Worm (Caenorhabditis elegans): ENCODE measurements around the gene mdf-2.

mdf-2 gene

DNA sequence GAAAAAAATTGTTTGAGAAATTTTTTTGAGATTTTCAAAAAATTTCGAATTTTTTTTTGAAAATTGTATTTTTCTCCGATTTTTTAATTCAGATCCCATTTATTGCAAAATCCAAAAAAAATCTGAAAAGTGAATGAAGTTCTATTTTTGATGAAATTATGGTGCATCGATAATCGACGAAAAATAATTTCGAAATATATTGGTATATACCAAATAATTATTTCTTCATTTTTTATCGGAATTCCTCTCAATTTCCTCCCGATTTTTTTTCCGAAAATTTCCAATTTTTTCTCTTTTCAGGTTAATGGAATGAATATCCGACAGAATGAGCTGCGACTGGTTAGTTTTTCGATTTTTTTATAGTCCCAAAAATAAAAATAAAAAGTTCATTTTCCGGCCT, 40.1 kb downstream of the mdf-2 start, which contains the start of gene epg-9:
Gene epg-9, plus strand, starts transcription at position 301 of the 400 bp plus-strand sequence.
- no peak for TF ChIP-seq R02D3.7 (tag; optimal IDR thresholded peaks at IDR 0.05)
- peak; percentile 16 for TF ChIP-seq hmg-11 (tag; optimal IDR thresholded peaks at IDR 0.05)

DNA sequence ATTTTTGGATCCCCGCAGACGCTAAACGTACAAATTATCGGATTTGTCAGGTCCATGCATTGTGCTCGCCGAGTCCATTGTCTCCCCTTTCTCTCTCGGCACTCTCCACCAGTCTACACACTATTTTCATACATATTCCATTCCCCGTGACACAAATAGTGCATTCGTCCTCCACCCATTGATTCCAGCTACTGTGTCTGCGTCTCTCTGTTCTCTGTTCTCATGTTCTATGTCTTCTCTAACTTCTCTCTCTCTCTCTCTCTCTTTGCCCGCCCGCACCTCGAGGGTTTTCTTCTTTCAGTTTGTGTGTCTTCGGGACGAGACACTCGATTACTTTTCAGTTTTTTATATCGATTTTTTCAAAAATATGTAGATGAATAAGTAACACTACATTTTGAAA, 41.3 kb downstream of the mdf-2 start:
- peak; percentile 49 for TF ChIP-seq nhr-43 (tag; optimal IDR thresholded peaks at IDR 0.05; ENCODE audit: poor library complexity, severe bottlenecking)
- no peak for TF ChIP-seq nhr-237 (tag; optimal IDR thresholded peaks at IDR 0.05)
- TF ChIP-seq nhr-12 (tag; optimal IDR thresholded peaks at IDR 0.05) = no peak
- no peak for TF ChIP-seq eor-1 (tag; optimal IDR thresholded peaks at IDR 0.05)
- TF ChIP-seq ceh-9 (tag; optimal IDR thresholded peaks at IDR 0.05) = no peak
- TF ChIP-seq ceh-82 (tag; optimal IDR thresholded peaks at IDR 0.05) = peak; percentile 23
- TF ChIP-seq zag-1 (tag; optimal IDR thresholded peaks at IDR 0.05) = no peak
- TF ChIP-seq lin-39 (tag; optimal IDR thresholded peaks at IDR 0.05) = peak; percentile 64
- TF ChIP-seq ztf-11 (tag; optimal IDR thresholded peaks at IDR 0.05) = no peak
- TF ChIP-seq fos-1 (tag; optimal IDR thresholded peaks at IDR 0.05) = peak; percentile 45
- TF ChIP-seq mdl-1 (tag; optimal IDR thresholded peaks at IDR 0.05) = peak; percentile 42
- peak; percentile 87 for TF ChIP-seq ceh-28 (tag; optimal IDR thresholded peaks at IDR 0.05)
- peak; percentile 76 for TF ChIP-seq pqm-1 (tag; optimal IDR thresholded peaks at IDR 0.05)
- TF ChIP-seq jun-1 (tag; optimal IDR thresholded peaks at IDR 0.05) = peak; percentile 87
- TF ChIP-seq tbx-2 (tag; optimal IDR thresholded peaks at IDR 0.05) = peak; percentile 44
- TF ChIP-seq lin-15B (tag; optimal IDR thresholded peaks at IDR 0.05) = peak; percentile 79
- TF ChIP-seq mml-1 (tag; optimal IDR thresholded peaks at IDR 0.05) = no peak
- no peak for TF ChIP-seq unc-39 (tag; optimal IDR thresholded peaks at IDR 0.05)
- TF ChIP-seq elt-2 (tag; optimal IDR thresholded peaks at IDR 0.05) = peak; percentile 64
- peak; percentile 27 for TF ChIP-seq skn-1 (tag; optimal IDR thresholded peaks at IDR 0.05)
- peak; percentile 51 for TF ChIP-seq R02D3.7 (tag; optimal IDR thresholded peaks at IDR 0.05)
- no peak for TF ChIP-seq elt-3 (tag; optimal IDR thresholded peaks at IDR 0.05)
- no peak for TF ChIP-seq egl-27 (tag; optimal IDR thresholded peaks at IDR 0.05)
- TF ChIP-seq nfya-1 (tag; optimal IDR thresholded peaks at IDR 0.05; ENCODE audit: insufficient read depth) = peak; percentile 94
- peak; percentile 68 for TF ChIP-seq fkh-10 (GFP tag; optimal IDR thresholded peaks at IDR 0.05)
- TF ChIP-seq nhr-25 (tag; optimal IDR thresholded peaks at IDR 0.05) = peak; percentile 86
- TF ChIP-seq egl-5 (tag; optimal IDR thresholded peaks at IDR 0.05) = peak; percentile 67
- TF ChIP-seq nhr-11 (tag; optimal IDR thresholded peaks at IDR 0.05) = peak; percentile 1
- peak; percentile 95 for TF ChIP-seq pha-4 (tag; optimal IDR thresholded peaks at IDR 0.05)
- TF ChIP-seq nhr-23 (tag; optimal IDR thresholded peaks at IDR 0.05) = peak; percentile 76
- no peak for TF ChIP-seq nhr-76 (tag; optimal IDR thresholded peaks at IDR 0.05)
- TF ChIP-seq ztf-4 (tag; optimal IDR thresholded peaks at IDR 0.05) = peak; percentile 36
- TF ChIP-seq lsy-12 (tag; optimal IDR thresholded peaks at IDR 0.05) = no peak
- TF ChIP-seq nhr-67 (tag; optimal IDR thresholded peaks at IDR 0.05) = no peak
- TF ChIP-seq nhr-77 (tag; optimal IDR thresholded peaks at IDR 0.05) = no peak
- TF ChIP-seq snpc-4 (tag; optimal IDR thresholded peaks at IDR 0.05) = peak; percentile 21
- no peak for TF ChIP-seq ZK546.5 (tag; optimal IDR thresholded peaks at IDR 0.05)
- no peak for TF ChIP-seq daf-12 (tag; optimal IDR thresholded peaks at IDR 0.05)
- TF ChIP-seq hmg-11 (tag; optimal IDR thresholded peaks at IDR 0.05) = peak; percentile 92
- no peak for TF ChIP-seq nhr-28 (tag; optimal IDR thresholded peaks at IDR 0.05)
- no peak for TF ChIP-seq fkh-2 (tag; optimal IDR thresholded peaks at IDR 0.05)
- TF ChIP-seq ceh-16 (tag; optimal IDR thresholded peaks at IDR 0.05) = no peak
- TF ChIP-seq aly-2 (tag; optimal IDR thresholded peaks at IDR 0.05) = no peak
- peak; percentile 8 for TF ChIP-seq elt-1 (tag; optimal IDR thresholded peaks at IDR 0.05)
- peak; percentile 88 for TF ChIP-seq ama-1 (optimal IDR thresholded peaks at IDR 0.05)
- TF ChIP-seq unc-62 (GFP tag; optimal IDR thresholded peaks at IDR 0.05) = peak; percentile 40
- TF ChIP-seq sea-2 (GFP tag; optimal IDR thresholded peaks at IDR 0.05) = peak; percentile 18
